Worm (Caenorhabditis elegans) whole organism, midembryonic: ENCODE results near the gene ugt-65.

Source experiments
- T22C8.4 ChIP-seq: fragments of 200-800 bp; sonication (Bioruptor generic); IDR thresholded peaks from 2 replicates; pipeline ENCODE4 v1.3.6; 2022; ENCODE audit warnings: missing genetic modification characterization, missing compliant biosample characterization
- flt-1 ChIP-seq: fragments of 200-800 bp; sonication (Bioruptor generic); IDR thresholded peaks from 2 replicates; pipeline ENCODE4 v1.3.6; 2022; ENCODE audit warnings: missing genetic modification characterization, missing compliant biosample characterization
- klf-2 ChIP-seq: fragments of 200-800 bp; sonication (Bioruptor generic); conservative IDR thresholded peaks from 2 replicates; pipeline ENCODE4 v1.3.6; 2022; ENCODE audit warnings: missing genetic modification reagents, missing genetic modification characterization, missing compliant biosample characterization
- med-1 ChIP-seq: sonication (generic microtip); optimal IDR thresholded peaks from 2 replicates; lab custom pipeline; 2017; ENCODE audit warnings: missing genetic modification characterization, mild to moderate bottlenecking, missing compliant biosample characterization, antibody characterized with exemption, missing genetic modification reagents; ENCODE audit not compliant: insufficient read depth
- ztf-23 ChIP-seq: fragments of 200-800 bp; sonication (Bioruptor generic); IDR thresholded peaks from 2 replicates; pipeline ENCODE4 v1.3.6; 2022; ENCODE audit warnings: missing genetic modification reagents, missing genetic modification characterization, missing compliant biosample characterization

- TF ChIP-seq klf-2 (GFP tag; lab: Robert Waterston, UW) (no peak), T22C8.4 (GFP tag; lab: Robert Waterston, UW) (no peak), flt-1 (GFP tag; lab: Robert Waterston, UW) (no peak), ztf-23 (GFP tag; lab: Robert Waterston, UW) (no peak), med-1 (GFP tag; lab: Kevin White, UChicago) (no peak)
Observed at ce11 chrIV:12425595-12425994, 5.1 kb downstream of the ugt-65 start.
